Fruit fly (Drosophila melanogaster) whole organism, embryonic: ENCODE results near the gene CG32147.

ENCODE experiments used
- CG11247 ChIP-seq: fragments of 200-800 bp; sonication (Bioruptor generic); IDR thresholded peaks from 2 replicates; pipeline ENCODE4 v1.3.6; 2022; ENCODE audit warnings: missing biosample characterization, missing genetic modification characterization
- CG11456 ChIP-seq: fragments of 200-800 bp; sonication (Bioruptor generic); IDR thresholded peaks from 3 replicates; pipeline ENCODE4 v1.3.6; 2022; ENCODE audit warnings: missing biosample characterization, missing genetic modification characterization
- CG13287 ChIP-seq: fragments of 200-800 bp; sonication (Bioruptor generic); IDR thresholded peaks from 2 replicates; pipeline ENCODE4 v1.3.6; 2022; ENCODE audit warnings: missing biosample characterization, missing genetic modification characterization; ENCODE audit not compliant: partially characterized antibody
- CG14014 ChIP-seq: fragments of 200-800 bp; sonication (Bioruptor generic); IDR thresholded peaks from 2 replicates; pipeline ENCODE4 v1.3.6; 2022; ENCODE audit warnings: missing biosample characterization, missing genetic modification characterization
- CG14965 ChIP-seq: fragments of 200-800 bp; sonication (Bioruptor generic); optimal IDR thresholded peaks from 2 replicates; lab custom pipeline; 2016; ENCODE audit warnings: missing biosample characterization, missing genetic modification characterization, borderline replicate concordance
- CG15514 ChIP-seq: fragments of 200-800 bp; sonication (Bioruptor generic); optimal IDR thresholded peaks from 3 replicates; lab custom pipeline; 2017; ENCODE audit warnings: missing biosample characterization, missing genetic modification characterization, mild to moderate bottlenecking, moderate library complexity, missing genetic modification reagents
- CG16813 ChIP-seq: fragments of 200-800 bp; sonication (Bioruptor generic); IDR thresholded peaks from 3 replicates; pipeline ENCODE4 v1.3.6; 2022; ENCODE audit warnings: missing biosample characterization, missing genetic modification characterization; ENCODE audit not compliant: partially characterized antibody
- CG17385 ChIP-seq: fragments of 200-800 bp; sonication (Bioruptor generic); optimal IDR thresholded peaks from 3 replicates; lab custom pipeline; 2018; ENCODE audit warnings: missing biosample characterization, mild to moderate bottlenecking, missing genetic modification characterization
- CG1792 ChIP-seq: fragments of 200-800 bp; sonication (Bioruptor generic); optimal IDR thresholded peaks from 2 replicates; lab custom pipeline; 2016; ENCODE audit warnings: missing biosample characterization, missing genetic modification characterization
- CG18599 ChIP-seq: fragments of 200-800 bp; sonication (Bioruptor generic); optimal IDR thresholded peaks from 3 replicates; lab custom pipeline; 2017; ENCODE audit warnings: missing biosample characterization, missing genetic modification characterization, mild to moderate bottlenecking, moderate library complexity, missing genetic modification reagents
- CG3838 ChIP-seq: fragments of 200-800 bp; sonication (Bioruptor generic); optimal IDR thresholded peaks from 3 replicates; lab custom pipeline; 2016; ENCODE audit warnings: missing biosample characterization, missing genetic modification characterization
- CG4360 ChIP-seq: fragments of 200-800 bp; sonication (Bioruptor generic); IDR thresholded peaks from 2 replicates; pipeline ENCODE4 v1.3.6; 2022; ENCODE audit warnings: missing biosample characterization, missing genetic modification characterization
- CG4617 ChIP-seq: fragments of 200-800 bp; sonication (Bioruptor generic); optimal IDR thresholded peaks from 3 replicates; lab custom pipeline; 2016; ENCODE audit warnings: missing biosample characterization, missing genetic modification characterization, borderline replicate concordance
- CG7745 ChIP-seq: fragments of 200-800 bp; sonication (Bioruptor generic); optimal IDR thresholded peaks from 2 replicates; lab custom pipeline; 2018; ENCODE audit warnings: missing biosample characterization, mild to moderate bottlenecking, missing genetic modification characterization, moderate library complexity
- CG8089 ChIP-seq: fragments of 200-800 bp; sonication (Bioruptor generic); optimal IDR thresholded peaks from 3 replicates; lab custom pipeline; 2016; ENCODE audit warnings: missing biosample characterization, missing genetic modification characterization
- CG8388 ChIP-seq: fragments of 200-800 bp; sonication (Bioruptor generic); optimal IDR thresholded peaks from 2 replicates; lab custom pipeline; 2019; ENCODE audit warnings: missing biosample characterization, mild to moderate bottlenecking, missing genetic modification characterization, moderate library complexity
- CG9876 ChIP-seq: fragments of 200-800 bp; sonication (Bioruptor generic); optimal IDR thresholded peaks from 2 replicates; lab custom pipeline; 2016; ENCODE audit warnings: missing biosample characterization, missing genetic modification characterization
- CG9932 ChIP-seq: fragments of 200-800 bp; sonication (Bioruptor generic); IDR thresholded peaks from 2 replicates; pipeline ENCODE4 v1.3.6; 2022; ENCODE audit warnings: missing biosample characterization, missing genetic modification characterization
- Eip74EF ChIP-seq, 2 experiments: fragments of 200-800 bp in 1 of 2; fragments of >200 bp in 1 of 2; sonication (Bioruptor generic) in 1 of 2; optimal IDR thresholded peaks; 2 replicates each; lab custom pipeline; 2017 to 2019; ENCODE audit warnings: missing biosample characterization in 2 of 2, missing genetic modification characterization in 2 of 2, mild to moderate bottlenecking in 1 of 2, moderate library complexity in 1 of 2
- HLH54F ChIP-seq: fragments of 200-800 bp; sonication (Bioruptor generic); optimal IDR thresholded peaks from 3 replicates; lab custom pipeline; 2016; ENCODE audit warnings: missing biosample characterization, missing genetic modification characterization
- Hand ChIP-seq: fragments of 200-800 bp; sonication (Bioruptor generic); optimal IDR thresholded peaks from 2 replicates; lab custom pipeline; 2017; ENCODE audit warnings: mild to moderate bottlenecking, missing biosample characterization, missing genetic modification reagents, missing genetic modification characterization
- Neu2 ChIP-seq: fragments of 200-800 bp; sonication (Bioruptor generic); optimal IDR thresholded peaks from 3 replicates; lab custom pipeline; 2016; ENCODE audit warnings: missing biosample characterization, missing genetic modification characterization, borderline replicate concordance
- Rx ChIP-seq: fragments of 200-800 bp; sonication (Bioruptor generic); IDR thresholded peaks from 2 replicates; pipeline ENCODE4 v1.3.6; 2022; ENCODE audit warnings: missing biosample characterization, missing genetic modification characterization
- Six4 ChIP-seq: fragments of 200-800 bp; sonication (Bioruptor generic); optimal IDR thresholded peaks from 2 replicates; lab custom pipeline; 2016; ENCODE audit warnings: missing biosample characterization, missing genetic modification characterization
- Xrp1 ChIP-seq: fragments of 200-800 bp; sonication (Bioruptor generic); IDR thresholded peaks from 2 replicates; pipeline ENCODE4 v1.3.6; 2022; ENCODE audit warnings: missing biosample characterization, missing genetic modification characterization
- ara ChIP-seq: fragments of 200-800 bp; sonication (Bioruptor generic); IDR thresholded peaks from 2 replicates; pipeline ENCODE4 v1.3.6; 2022; ENCODE audit warnings: missing biosample characterization, missing genetic modification characterization
- az2 ChIP-seq: fragments of 200-800 bp; sonication (Bioruptor generic); optimal IDR thresholded peaks from 3 replicates; lab custom pipeline; 2016; ENCODE audit warnings: missing biosample characterization, missing genetic modification characterization
- chif ChIP-seq, 2 experiments: fragments of 200-800 bp; sonication (Bioruptor generic); optimal IDR thresholded peaks; 3 replicates each; lab custom pipeline; 2016; ENCODE audit warnings: missing biosample characterization in 2 of 2, missing genetic modification characterization in 2 of 2
- dysf ChIP-seq: fragments of 200-800 bp; sonication (Bioruptor generic); IDR thresholded peaks from 3 replicates; pipeline ENCODE4 v1.3.6; 2022; ENCODE audit warnings: missing biosample characterization, missing genetic modification characterization
- ftz-f1 ChIP-seq: fragments of 200-800 bp; sonication (Bioruptor generic); optimal IDR thresholded peaks from 2 replicates; lab custom pipeline; 2016; ENCODE audit warnings: missing biosample characterization, missing genetic modification characterization
- hth ChIP-seq: fragments of >200 bp; optimal IDR thresholded peaks from 2 replicates; lab custom pipeline; 2017; ENCODE audit warnings: inconsistent platforms
- kah ChIP-seq: fragments of 200-800 bp; sonication (Bioruptor generic); optimal IDR thresholded peaks from 2 replicates; lab custom pipeline; 2018; ENCODE audit warnings: missing biosample characterization, mild to moderate bottlenecking, missing genetic modification characterization
- mam ChIP-seq: fragments of 200-800 bp; sonication (Bioruptor generic); optimal IDR thresholded peaks from 3 replicates; lab custom pipeline; 2016; ENCODE audit warnings: missing biosample characterization, missing genetic modification characterization
- mirr ChIP-seq: fragments of 200-800 bp; sonication (Bioruptor generic); optimal IDR thresholded peaks from 3 replicates; lab custom pipeline; 2018; ENCODE audit warnings: missing biosample characterization, mild to moderate bottlenecking, missing genetic modification characterization
- mld ChIP-seq: fragments of 200-800 bp; sonication (Bioruptor generic); IDR thresholded peaks from 3 replicates; pipeline ENCODE4 v1.3.6; 2022; ENCODE audit warnings: missing biosample characterization, missing genetic modification characterization; ENCODE audit not compliant: partially characterized antibody
- org-1 ChIP-seq: fragments of 200-800 bp; sonication (Bioruptor generic); optimal IDR thresholded peaks from 2 replicates; lab custom pipeline; 2017; ENCODE audit warnings: missing biosample characterization, missing genetic modification characterization
- prd ChIP-seq, 3 experiments: fragments of >200 bp in 2 of 3; fragments of 200-800 bp in 1 of 3; sonication (Bioruptor generic) in 1 of 3; optimal IDR thresholded peaks in 2 of 3; IDR thresholded peaks in 1 of 3; 2 replicates in 2 of 3; 3 replicates in 1 of 3; pipeline versions ENCODE4 v1.3.6 to Lab custom; 2017 to 2022; ENCODE audit warnings: missing biosample characterization in 1 of 3, missing genetic modification characterization in 1 of 3
- run ChIP-seq: fragments of 200-800 bp; sonication (Bioruptor generic); optimal IDR thresholded peaks from 3 replicates; lab custom pipeline; 2018; ENCODE audit warnings: missing biosample characterization, mild to moderate bottlenecking, missing genetic modification characterization
- salm ChIP-seq: fragments of 200-800 bp; sonication (Bioruptor generic); optimal IDR thresholded peaks from 2 replicates; lab custom pipeline; 2018; ENCODE audit warnings: missing biosample characterization, mild to moderate bottlenecking, missing genetic modification characterization
- scrt ChIP-seq: fragments of 200-800 bp; sonication (Bioruptor generic); optimal IDR thresholded peaks from 2 replicates; lab custom pipeline; 2018; ENCODE audit warnings: missing biosample characterization, mild to moderate bottlenecking, missing genetic modification characterization, moderate library complexity
- sens ChIP-seq: fragments of 200-800 bp; sonication (Bioruptor generic); peaks from one replicate; lab custom pipeline; 2016; ENCODE audit warnings: missing biosample characterization, missing genetic modification characterization
- sisA ChIP-seq: fragments of 200-800 bp; sonication (Bioruptor generic); IDR thresholded peaks from 2 replicates; pipeline ENCODE4 v1.3.6; 2022; ENCODE audit warnings: missing biosample characterization, missing genetic modification characterization
- slp2 ChIP-seq: fragments of 200-800 bp; sonication (Bioruptor generic); optimal IDR thresholded peaks from 2 replicates; lab custom pipeline; 2016; ENCODE audit warnings: missing biosample characterization, missing genetic modification characterization
- sr ChIP-seq: fragments of 200-800 bp; sonication (Bioruptor generic); IDR thresholded peaks from 3 replicates; pipeline ENCODE4 v1.3.6; 2022; ENCODE audit warnings: missing biosample characterization, missing genetic modification characterization
- tup ChIP-seq: fragments of 200-800 bp; sonication (Bioruptor generic); optimal IDR thresholded peaks from 2 replicates; lab custom pipeline; 2016; ENCODE audit warnings: missing biosample characterization, mild to moderate bottlenecking, missing genetic modification characterization, moderate library complexity
- unc-4 ChIP-seq: fragments of 200-800 bp; sonication (Bioruptor generic); IDR thresholded peaks from 2 replicates; pipeline ENCODE4 v1.3.6; 2022; ENCODE audit warnings: missing biosample characterization, missing genetic modification characterization; ENCODE audit not compliant: partially characterized antibody
- zfh2 ChIP-seq: fragments of 200-800 bp; sonication (Bioruptor generic); optimal IDR thresholded peaks from 2 replicates; lab custom pipeline; 2016; ENCODE audit warnings: missing biosample characterization, missing genetic modification characterization

CG32147 gene

dm6 chr3L:15143108-15143507 is 751 bp downstream of the CG32147 start:
- peak; percentile 52 for TF ChIP-seq Neu2 (GFP tag; lab: Kevin White, UChicago)
- peak; percentile 94 for TF ChIP-seq kah
- no peak for TF ChIP-seq CG11247 (GFP tag; lab: Robert Waterston, UW)
- peak; percentile 37 for TF ChIP-seq scrt
- no peak for TF ChIP-seq CG8089 (GFP tag; lab: Kevin White, UChicago)
- TF ChIP-seq run (tag; lab: Kevin White, UChicago) = no peak
- TF ChIP-seq sens (GFP tag; lab: Kevin White, UChicago) = peak; percentile 48

- no peak for TF ChIP-seq slp2 (GFP tag; lab: Kevin White, UChicago)
- TF ChIP-seq CG7745 (tag; lab: Kevin White, UChicago) = no peak
- TF ChIP-seq hth = no peak
- peak; percentile 75 for TF ChIP-seq CG16813
- no peak for TF ChIP-seq mam
- peak; percentile 46; the same call in 1 of the 3 replicates for TF ChIP-seq mld (GFP tag; lab: Robert Waterston, UW)
- TF ChIP-seq salm (tag; lab: Kevin White, UChicago) = peak; percentile 21
- TF ChIP-seq ara = no peak
- no peak for TF ChIP-seq CG11456 (GFP tag; lab: Robert Waterston, UW)
- no peak for TF ChIP-seq az2 (GFP tag; lab: Kevin White, UChicago)
- no peak for TF ChIP-seq CG9932 (GFP tag; lab: Robert Waterston, UW)
- no peak for TF ChIP-seq dysf
- TF ChIP-seq chif (GFP tag; optimal IDR thresholded peaks at IDR 0.05; lab: Kevin White, UChicago) = peak in 1 of 2 experiments; percentile 39
- no peak for TF ChIP-seq tup (GFP tag; lab: Kevin White, UChicago)
- peak; percentile 7 for TF ChIP-seq CG1792
- no peak for TF ChIP-seq CG3838 (GFP tag; lab: Kevin White, UChicago)
- TF ChIP-seq HLH54F = no peak
- no peak for TF ChIP-seq CG4360
- peak; percentile 88 for TF ChIP-seq CG13287
- TF ChIP-seq unc-4 (GFP tag; lab: Robert Waterston, UW) = peak; percentile 83
- no peak for TF ChIP-seq CG14965
- TF ChIP-seq CG8388 (GFP tag; lab: Kevin White, UChicago) = peak; percentile 12
- peak; percentile 58 for TF ChIP-seq CG15514 (GFP tag; lab: Kevin White, UChicago)
- TF ChIP-seq CG17385 (GFP tag; lab: Kevin White, UChicago) = peak; percentile 31
- no peak for TF ChIP-seq mirr (GFP tag; lab: Kevin White, UChicago)
- no peak for TF ChIP-seq sr
- TF ChIP-seq prd (optimal IDR thresholded peaks at IDR 0.05; lab: Kevin White, UChicago) = no peak
- no peak for TF ChIP-seq prd (GFP tag; IDR thresholded peaks at IDR 0.05; lab: Robert Waterston, UW)
- peak; percentile 12 for TF ChIP-seq Hand (GFP tag; lab: Kevin White, UChicago)
- TF ChIP-seq CG9876 (GFP tag; lab: Kevin White, UChicago) = no peak
- TF ChIP-seq sisA = no peak
- TF ChIP-seq Rx (GFP tag; lab: Robert Waterston, UW) = no peak
- TF ChIP-seq Eip74EF (GFP tag; optimal IDR thresholded peaks at IDR 0.05; lab: Kevin White, UChicago) = peak in 1 of 2 experiments; percentile 16
- TF ChIP-seq CG4617 (GFP tag; lab: Kevin White, UChicago) = no peak
- no peak for TF ChIP-seq zfh2
- no peak for TF ChIP-seq CG18599 (GFP tag; lab: Kevin White, UChicago)
- no peak for TF ChIP-seq Six4 (GFP tag; lab: Kevin White, UChicago)
- TF ChIP-seq ftz-f1 (GFP tag; lab: Kevin White, UChicago) = peak; percentile 28
- TF ChIP-seq Xrp1 (GFP tag; lab: Robert Waterston, UW) = no peak
- no peak for TF ChIP-seq run (tag; lab: Kevin White, UChicago)
- TF ChIP-seq org-1 (GFP tag; lab: Kevin White, UChicago) = no peak
- TF ChIP-seq CG14014 (GFP tag; lab: Robert Waterston, UW) = no peak
Observed at dm6 chr3L:15142004-15142890, 1.6 kb downstream of the CG32147 start, which contains the start of gene Pdi. TSS of gene Pdi (minus strand) at chr3L:15142840.
